Worm (Caenorhabditis elegans): ENCODE results near the gene usp-33.
A peak's percentile ranks its signal among the peaks of the same experiment; 100 is the strongest.

The usp-33 gene

DNA sequence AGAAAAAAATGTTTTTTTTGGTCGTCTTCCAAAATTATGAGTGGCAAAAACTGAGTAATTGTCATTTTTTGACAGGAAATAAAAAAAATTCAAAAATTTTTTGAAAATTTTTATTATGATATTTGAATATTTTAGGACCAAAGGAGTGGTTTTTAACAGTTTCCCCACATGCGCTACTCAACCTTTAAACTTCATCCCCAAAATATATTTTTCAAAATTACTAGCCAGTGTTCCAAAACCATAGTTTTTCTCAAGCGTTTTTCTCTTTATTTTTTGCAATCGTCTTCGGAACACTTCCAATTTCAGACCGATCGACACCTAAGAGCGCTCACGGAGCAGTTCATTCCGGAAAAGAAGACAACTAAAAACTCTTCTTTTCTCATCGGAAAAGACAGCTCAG is 14.2 kb upstream of the usp-33 start, which contains the start of gene K09A9.6:
Gene K09A9.6, plus strand, starts transcription at position 301 of the 400 bp plus-strand sequence.
- TF ChIP-seq pax-3 (tag; optimal IDR thresholded peaks at IDR 0.05) (no peak), isw-1 (GFP tag; IDR thresholded peaks at IDR 0.05) (no peak), ces-1 (GFP tag; optimal IDR thresholded peaks at IDR 0.05) (no peak), mab-9 (GFP tag; IDR thresholded peaks at IDR 0.05) (no peak), aha-1 (tag; optimal IDR thresholded peaks at IDR 0.05) (no peak), nhr-11 (tag; optimal IDR thresholded peaks at IDR 0.05) (no peak), sox-4 (tag; optimal IDR thresholded peaks at IDR 0.05) (no peak), egl-13 (tag; optimal IDR thresholded peaks at IDR 0.05) (no peak), mef-2 (tag; optimal IDR thresholded peaks at IDR 0.05) (no peak), ceh-8 (GFP tag; optimal IDR thresholded peaks at IDR 0.05) (no peak), nhr-71 (tag; optimal IDR thresholded peaks at IDR 0.05) (no peak), C16A3.4 (tag; optimal IDR thresholded peaks at IDR 0.05) (no peak), grh-1 (GFP tag; IDR thresholded peaks at IDR 0.05) (no peak), nhr-90 (tag; optimal IDR thresholded peaks at IDR 0.05; ENCODE audit: poor library complexity) (no peak), aly-2 (tag; optimal IDR thresholded peaks at IDR 0.05) (no peak), fos-1 (tag; optimal IDR thresholded peaks at IDR 0.05) (no peak), ztf-4 (tag; optimal IDR thresholded peaks at IDR 0.05) (no peak), hlh-4 (tag; optimal IDR thresholded peaks at IDR 0.05) (no peak)

DNA sequence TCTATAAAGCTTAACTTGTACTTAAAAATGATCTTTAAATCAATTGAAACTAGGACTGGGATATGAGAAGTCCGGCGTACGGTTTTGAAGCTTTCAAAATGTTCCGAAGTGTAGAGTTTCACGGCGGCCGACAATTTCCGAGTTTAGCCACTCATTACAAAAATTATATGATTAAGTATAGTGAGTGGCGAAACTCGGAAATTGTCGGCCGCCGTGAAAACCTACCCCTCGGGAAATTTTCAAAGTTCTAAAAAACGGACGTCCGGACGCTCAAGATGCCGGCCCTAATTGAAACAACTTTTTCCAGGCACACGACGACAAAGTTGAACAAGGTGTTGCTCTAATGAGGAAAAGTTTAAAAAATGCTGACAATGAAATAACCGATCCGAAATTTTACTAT is 6.0 kb upstream of the usp-33 start:
- TF ChIP-seq lin-15B (tag; optimal IDR thresholded peaks at IDR 0.05) (no peak), efl-3 (GFP tag; optimal IDR thresholded peaks at IDR 0.05) (no peak), nhr-19 (GFP tag; conservative IDR thresholded peaks at IDR 0.05) (no peak), unc-130 (tag; optimal IDR thresholded peaks at IDR 0.05) (no peak), efl-1 (optimal IDR thresholded peaks at IDR 0.05) (no peak), efl-1 (GFP tag; optimal IDR thresholded peaks at IDR 0.05 in 1 of 2) (no peak), fkh-10 (GFP tag; optimal IDR thresholded peaks at IDR 0.05) (no peak), jun-1 (tag; optimal IDR thresholded peaks at IDR 0.05) (no peak), aha-1 (tag; optimal IDR thresholded peaks at IDR 0.05) (no peak), ztf-4 (tag; optimal IDR thresholded peaks at IDR 0.05) (no peak), C34B4.2 (tag; optimal IDR thresholded peaks at IDR 0.05) (no peak), unc-86 (tag; optimal IDR thresholded peaks at IDR 0.05) (no peak), C16A3.4 (tag; optimal IDR thresholded peaks at IDR 0.05) (no peak)

DNA sequence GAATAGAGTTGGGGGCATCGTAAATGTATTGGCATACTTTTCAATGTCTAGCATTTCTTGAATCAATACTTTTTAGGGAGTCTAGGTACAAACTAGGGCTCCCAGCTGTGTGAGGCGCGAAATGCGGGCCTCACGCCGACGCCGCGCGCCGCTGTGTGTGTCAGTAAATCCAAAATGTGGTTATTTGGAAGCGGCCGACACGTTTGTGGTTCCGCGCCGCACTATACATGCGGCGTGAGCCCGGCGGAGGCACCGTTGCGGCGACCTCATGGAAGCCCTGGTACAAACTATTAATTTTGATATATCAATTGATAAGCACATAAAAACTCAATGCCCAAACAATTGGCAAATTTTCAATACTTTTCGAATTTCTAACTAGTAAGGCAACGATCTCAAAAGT is 5.0 kb upstream of the usp-33 start:
- TF ChIP-seq tbx-2 (tag; optimal IDR thresholded peaks at IDR 0.05) (no peak), nhr-85 (tag) (no peak), mdl-1 (tag; optimal IDR thresholded peaks at IDR 0.05) (no peak), sptf-1 (tag; optimal IDR thresholded peaks at IDR 0.05) (no peak), vab-15 (tag; optimal IDR thresholded peaks at IDR 0.05) (no peak), snpc-4 (tag; optimal IDR thresholded peaks at IDR 0.05) (peak; percentile 30), ceh-88 (GFP tag; IDR thresholded peaks at IDR 0.05) (no peak)

DNA sequence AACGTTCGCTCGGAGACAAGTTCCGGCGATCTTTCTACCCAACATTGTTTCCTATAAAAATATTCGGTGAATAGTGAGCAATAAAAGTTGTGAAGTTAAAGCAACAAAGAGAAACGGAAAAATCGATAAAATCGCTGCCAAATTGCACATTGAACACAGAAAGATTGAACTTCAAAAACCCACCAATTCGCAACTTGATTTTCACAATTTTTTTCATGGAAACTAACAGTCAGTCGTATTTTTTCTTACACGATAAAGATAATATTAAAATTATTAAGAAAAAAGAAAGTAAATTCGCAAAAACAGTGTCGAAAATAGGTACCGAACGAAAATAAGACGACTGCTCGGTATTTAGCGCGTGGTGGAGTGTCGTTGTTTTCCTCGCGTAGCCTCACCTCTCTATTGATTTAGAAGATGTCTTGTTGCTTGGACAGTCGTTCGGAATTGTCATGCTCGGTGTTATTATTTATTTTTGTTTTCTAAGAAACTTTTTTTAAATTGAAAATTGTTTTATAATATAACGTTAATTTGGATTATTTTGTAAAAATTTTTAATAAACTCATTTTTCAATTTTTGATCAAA is 730 bp upstream of the usp-33 start, which contains the start of gene gas-1:
Gene gas-1, minus strand, starts transcription at position 51 of the 582 bp plus-strand sequence.
- TF ChIP-seq nhr-237 (tag; optimal IDR thresholded peaks at IDR 0.05) (no peak), fkh-4 (tag; optimal IDR thresholded peaks at IDR 0.05; ENCODE audit: borderline replicate concordance) (no peak), nhr-71 (tag; optimal IDR thresholded peaks at IDR 0.05) (peak; percentile 20), nhr-11 (tag; optimal IDR thresholded peaks at IDR 0.05) (no peak), egl-13 (tag; optimal IDR thresholded peaks at IDR 0.05) (no peak), unc-86 (tag; optimal IDR thresholded peaks at IDR 0.05) (no peak), ces-1 (GFP tag; optimal IDR thresholded peaks at IDR 0.05) (no peak), tlp-1 (tag; optimal IDR thresholded peaks at IDR 0.05) (no peak), dpl-1 (GFP tag; optimal IDR thresholded peaks at IDR 0.05) (no peak), lin-13 (GFP tag; optimal IDR thresholded peaks at IDR 0.05) (no peak), mep-1 (tag; optimal IDR thresholded peaks at IDR 0.05) (no peak), lir-3 (tag; optimal IDR thresholded peaks at IDR 0.05; ENCODE audit: poor library complexity) (no peak), unc-98 (GFP tag; IDR thresholded peaks at IDR 0.05) (no peak), snu-23 (GFP tag; optimal IDR thresholded peaks at IDR 0.05) (peak; percentile 31), pax-3 (tag; optimal IDR thresholded peaks at IDR 0.05) (no peak), lsy-2 (tag; optimal IDR thresholded peaks at IDR 0.05) (no peak), alr-1 (tag; optimal IDR thresholded peaks at IDR 0.05; ENCODE audit: borderline replicate concordance) (no peak), pag-3 (tag; optimal IDR thresholded peaks at IDR 0.05; ENCODE audit: borderline replicate concordance, insufficient read depth) (no peak), hpl-2 (GFP tag; optimal IDR thresholded peaks at IDR 0.05) (no peak), nhr-84 (tag; optimal IDR thresholded peaks at IDR 0.05) (no peak), C16A3.4 (tag; optimal IDR thresholded peaks at IDR 0.05) (no peak)
